Worm (Caenorhabditis elegans) whole organism, L3 larva: ENCODE measurements around the gene T05C3.6.

Experiments used
- ZK546.5 ChIP-seq: sonication (generic microtip); optimal IDR thresholded peaks from 2 replicates; lab custom pipeline; 2017; ENCODE audit warnings: missing biosample characterization, missing genetic modification characterization
- ama-1 ChIP-seq: fragments of 150-350 bp; optimal IDR thresholded peaks from 2 replicates; lab custom pipeline; 2018
- ceh-28 ChIP-seq: fragments of 150-350 bp; optimal IDR thresholded peaks from 2 replicates; lab custom pipeline; 2014; ENCODE audit warnings: missing biosample characterization, missing genetic modification reagents, missing genetic modification characterization
- egl-5 ChIP-seq: fragments of 150-350 bp; optimal IDR thresholded peaks from 2 replicates; lab custom pipeline; 2017; ENCODE audit warnings: missing biosample characterization, missing genetic modification reagents, missing genetic modification characterization, inconsistent platforms
- elt-2 ChIP-seq: sonication (generic microtip); optimal IDR thresholded peaks from 2 replicates; lab custom pipeline; 2016; ENCODE audit warnings: missing genetic modification reagents, mild to moderate bottlenecking, missing genetic modification characterization, missing compliant biosample characterization
- nhr-25 ChIP-seq: sonication (generic microtip); optimal IDR thresholded peaks from 2 replicates; lab custom pipeline; 2017; ENCODE audit warnings: missing biosample characterization, missing genetic modification characterization
- nhr-77 ChIP-seq: fragments of 150-350 bp; optimal IDR thresholded peaks from 2 replicates; lab custom pipeline; 2014; ENCODE audit warnings: missing biosample characterization, missing genetic modification characterization
- skn-1 ChIP-seq: fragments of 150-350 bp; optimal IDR thresholded peaks from 2 replicates; lab custom pipeline; 2014; ENCODE audit warnings: missing biosample characterization, missing genetic modification characterization

DNA sequence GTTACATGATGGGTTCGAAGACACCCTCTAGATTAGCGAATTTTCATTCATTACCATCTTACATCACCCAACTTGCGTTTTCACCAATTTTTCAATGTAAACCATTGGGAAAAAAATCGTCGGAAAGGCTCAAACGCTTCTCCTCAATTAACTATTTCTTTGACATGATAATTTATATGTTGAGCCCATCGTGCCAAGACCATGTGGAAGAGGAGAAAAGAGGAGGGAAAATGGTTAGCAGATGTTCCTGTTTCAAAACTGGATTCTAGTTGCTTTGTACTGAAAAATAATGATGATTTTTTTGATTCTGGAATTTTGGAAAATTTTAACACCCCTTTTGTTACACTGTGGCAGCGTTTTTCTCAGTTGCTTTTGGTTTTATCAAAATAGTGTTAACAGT lies 46.2 kb upstream of the T05C3.6 start:
- no peak for TF ChIP-seq ama-1 (lab: Kevin White, UChicago)
- no peak for TF ChIP-seq ZK546.5 (tag; lab: Kevin White, UChicago)
- no peak for TF ChIP-seq nhr-77 (tag; lab: Kevin White, UChicago)
- no peak for TF ChIP-seq elt-2 (tag; lab: Kevin White, UChicago)
- no peak for TF ChIP-seq skn-1 (tag; lab: Kevin White, UChicago)
- TF ChIP-seq egl-5 (tag; lab: Kevin White, UChicago), result no peak
- TF ChIP-seq nhr-25 (tag; lab: Kevin White, UChicago), result no peak
- TF ChIP-seq ceh-28 (tag; lab: Kevin White, UChicago), result no peak
